Worm (Caenorhabditis elegans) whole organism, L4 larva: ENCODE data around the gene irld-61.

Experiments
- aly-2 ChIP-seq: sonication (generic microtip); optimal IDR thresholded peaks from 2 replicates; lab custom pipeline; 2018; ENCODE audit warnings: missing biosample characterization, missing genetic modification characterization
- dmd-9 ChIP-seq: fragments of 200-800 bp; sonication (Bioruptor generic); IDR thresholded peaks from 2 replicates; pipeline ENCODE4 v1.3.6; 2022; ENCODE audit warnings: missing genetic modification reagents, missing genetic modification characterization, missing compliant biosample characterization
- lin-39 ChIP-seq: fragments of 150-350 bp; optimal IDR thresholded peaks from 2 replicates; lab custom pipeline; 2014; ENCODE audit warnings: missing biosample characterization, missing genetic modification reagents, missing genetic modification characterization

DNA sequence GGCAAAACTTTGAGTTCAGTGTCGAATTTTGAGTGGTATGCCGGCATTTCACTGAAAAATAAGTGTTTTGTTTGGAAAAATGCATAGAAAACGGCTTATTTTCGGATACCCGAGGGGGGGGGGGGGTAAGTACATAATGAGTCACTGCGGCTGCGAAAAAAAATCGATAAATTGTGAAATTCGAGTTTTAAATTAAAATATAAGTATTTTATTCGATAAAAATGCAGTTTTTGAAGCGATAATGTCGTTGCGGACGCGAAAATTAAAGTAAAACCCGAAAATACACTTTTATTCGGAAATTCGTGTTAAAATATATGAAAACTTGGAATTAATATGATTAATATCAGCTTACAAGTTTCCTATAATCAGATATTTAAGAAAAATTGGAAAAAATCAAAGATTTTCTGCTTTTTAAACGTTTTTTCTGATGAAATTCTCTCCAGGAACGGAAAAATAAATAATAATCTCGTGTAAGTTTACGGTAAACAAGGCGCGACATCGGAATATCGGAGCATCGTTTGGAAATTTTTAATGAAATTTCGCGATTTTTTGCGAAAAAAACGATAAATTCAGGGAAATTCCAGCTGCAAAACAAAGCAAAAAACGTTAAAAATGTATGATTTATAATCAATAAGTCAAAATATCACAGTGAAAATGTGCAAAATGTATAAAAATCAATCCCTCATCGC lies 53.8 kb downstream of the irld-61 start, which contains the start of gene arx-5:
- TF ChIP-seq dmd-9 (no peak), lin-39 (no peak), aly-2 (tag; lab: Kevin White, UChicago) (no peak)
